Fruit fly (Drosophila melanogaster) whole organism, embryonic: ENCODE measurements around the gene CG4757.
A peak's percentile ranks its signal among the peaks of the same experiment; 100 is the strongest.

Source experiments
- ATbp ChIP-seq: fragments of 200-800 bp; sonication (Bioruptor generic); optimal IDR thresholded peaks from 2 replicates; lab custom pipeline; 2017; ENCODE audit warnings: missing biosample characterization, mild to moderate bottlenecking, missing genetic modification characterization, missing genetic modification reagents
- Blimp-1 ChIP-seq: fragments of 200-800 bp; sonication (Bioruptor generic); optimal IDR thresholded peaks from 3 replicates; lab custom pipeline; 2018; ENCODE audit warnings: missing biosample characterization, missing genetic modification characterization, mild to moderate bottlenecking, moderate library complexity, missing genetic modification reagents
- CG1647 ChIP-seq: fragments of 200-800 bp; sonication (Bioruptor generic); optimal IDR thresholded peaks from 3 replicates; lab custom pipeline; 2016; ENCODE audit warnings: missing biosample characterization, missing genetic modification characterization
- CG6654 ChIP-seq: fragments of 200-800 bp; sonication (Bioruptor generic); optimal IDR thresholded peaks from 2 replicates; lab custom pipeline; 2017; ENCODE audit warnings: missing biosample characterization, mild to moderate bottlenecking, missing genetic modification characterization
- HLH4C ChIP-seq: fragments of 200-800 bp; sonication (Bioruptor generic); IDR thresholded peaks from 3 replicates; pipeline ENCODE4 v1.3.6; 2022; ENCODE audit warnings: missing biosample characterization, missing genetic modification characterization; ENCODE audit not compliant: partially characterized antibody
- Myb ChIP-seq: fragments of 200-800 bp; sonication (Bioruptor generic); optimal IDR thresholded peaks from 2 replicates; lab custom pipeline; 2016; ENCODE audit warnings: missing biosample characterization, missing genetic modification characterization
- Sin3A ChIP-seq: fragments of >200 bp; optimal IDR thresholded peaks from 2 replicates; lab custom pipeline; 2018
- Sry-δ ChIP-seq: fragments of 200-800 bp; sonication (Bioruptor generic); optimal IDR thresholded peaks from 2 replicates; lab custom pipeline; 2016; ENCODE audit warnings: missing biosample characterization, missing genetic modification characterization
- bcd ChIP-seq: fragments of 200-800 bp; sonication (Bioruptor generic); optimal IDR thresholded peaks from 2 replicates; lab custom pipeline; 2017; ENCODE audit warnings: missing biosample characterization, mild to moderate bottlenecking, missing genetic modification characterization
- phol ChIP-seq: fragments of 200-800 bp; sonication (Bioruptor generic); optimal IDR thresholded peaks from 3 replicates; lab custom pipeline; 2018; ENCODE audit warnings: missing biosample characterization, mild to moderate bottlenecking, missing genetic modification characterization, moderate library complexity
- sna ChIP-seq: fragments of 200-800 bp; sonication (Bioruptor generic); IDR thresholded peaks from 2 replicates; pipeline ENCODE4 v1.3.6; 2022; ENCODE audit warnings: missing biosample characterization, missing genetic modification characterization; ENCODE audit not compliant: partially characterized antibody
- sob ChIP-seq: fragments of 200-800 bp; sonication (Bioruptor generic); IDR thresholded peaks from 2 replicates; pipeline ENCODE4 v1.3.6; 2022; ENCODE audit warnings: missing biosample characterization, missing genetic modification characterization

- TF ChIP-seq sob (GFP tag; lab: Robert Waterston, UW) (peak; percentile 99), HLH4C (GFP tag; lab: Robert Waterston, UW) (no peak), phol (tag; lab: Kevin White, UChicago) (peak; percentile 99), Myb (GFP tag; lab: Kevin White, UChicago) (peak; percentile 69), Blimp-1 (GFP tag; lab: Kevin White, UChicago) (peak; percentile 100), ATbp (GFP tag; lab: Kevin White, UChicago) (peak; percentile 97), sna (GFP tag; lab: Robert Waterston, UW) (no peak), CG6654 (GFP tag; lab: Kevin White, UChicago) (peak; percentile 95), CG1647 (GFP tag; lab: Kevin White, UChicago) (peak; percentile 81), bcd (GFP tag; lab: Kevin White, UChicago) (peak; percentile 100), Sin3A (lab: Kevin White, UChicago) (no peak), Sry-δ (GFP tag; lab: Kevin White, UChicago) (peak; percentile 17)
Measured at dm6 chr3R:11196648-11197388, 35.8 kb downstream of the CG4757 start.
